Fruit fly (Drosophila melanogaster) whole organism, larva: ENCODE data around the gene Peritrophin-15b.
A peak's percentile ranks its signal among the peaks of the same experiment; 100 is the strongest.

Experiments
- noc ChIP-seq: fragments of 200-800 bp; sonication (Bioruptor generic); optimal IDR thresholded peaks from 3 replicates; lab custom pipeline; 2019; ENCODE audit warnings: missing biosample characterization, mild to moderate bottlenecking, missing genetic modification characterization, moderate library complexity

Gene Peritrophin-15b

dm6 chr2L:8364006-8364956 is 30.5 kb downstream of the Peritrophin-15b start, which contains the start of the genes RpS13 and CSN8:
RpS13 (minus strand) TSS chr2L:8364662.
CSN8 (plus strand) TSS chr2L:8364855.
- TF ChIP-seq noc = peak; percentile 31

- TF ChIP-seq noc = no peak
These were observed 31.8 kb downstream of the Peritrophin-15b start for dm6 chr2L:8362955-8363285.

dm6 chr2L:8362273-8362954 is 32.3 kb downstream of the Peritrophin-15b start, which contains the start of gene CG7627:
CG7627 (minus strand) TSS chr2L:8362469.
- TF ChIP-seq noc = peak; percentile 88

dm6 chr2L:8361204-8361952 is 33.4 kb downstream of the Peritrophin-15b start:
- no peak for TF ChIP-seq noc

dm6 chr2L:8355419-8355818 is 39.3 kb downstream of the Peritrophin-15b start:
- TF ChIP-seq noc = no peak

dm6 chr2L:8351864-8352263 is 42.9 kb downstream of the Peritrophin-15b start, which contains the start of gene Mur29B:
Mur29B (plus strand) TSS chr2L:8352187.
- no peak for TF ChIP-seq noc

dm6 chr2L:8351333-8351732 is 43.4 kb downstream of the Peritrophin-15b start:
- TF ChIP-seq noc = no peak

- peak; percentile 89 for TF ChIP-seq noc
These were observed 44.1 kb downstream of the Peritrophin-15b start for dm6 chr2L:8350560-8351171.

dm6 chr2L:8346260-8346659 is 48.5 kb downstream of the Peritrophin-15b start, which contains the start of gene CG7778:
CG7778 (plus strand) TSS chr2L:8346620.
- TF ChIP-seq noc = no peak

dm6 chr2L:8344536-8344935 is 50.2 kb downstream of the Peritrophin-15b start:
- peak; percentile 51 for TF ChIP-seq noc
